Fruit fly (Drosophila melanogaster) whole organism, wandering third instar larva: Measurements from ENCODE around the gene Orc2.

ENCODE experiments used
- Abd-B ChIP-seq: fragments of >200 bp; optimal IDR thresholded peaks from 2 replicates; lab custom pipeline; 2017; ENCODE audit warnings: missing biosample characterization, missing genetic modification characterization
- CG32264 ChIP-seq: fragments of 200-800 bp; sonication (Bioruptor generic); optimal IDR thresholded peaks from 2 replicates; lab custom pipeline; 2016; ENCODE audit warnings: missing biosample characterization, missing genetic modification characterization
- Dfd ChIP-seq: fragments of >200 bp; optimal IDR thresholded peaks from 2 replicates; lab custom pipeline; 2017; ENCODE audit warnings: missing biosample characterization, missing genetic modification characterization
- Dif ChIP-seq: fragments of 200-275, 200-300 bp; sonication (Bioruptor generic); optimal IDR thresholded peaks from 2 replicates; lab custom pipeline; 2018; ENCODE audit warnings: missing biosample characterization, missing genetic modification characterization; ENCODE audit not compliant: partially characterized antibody
- Hnf4 ChIP-seq: fragments of 200-800 bp; sonication (Bioruptor generic); optimal IDR thresholded peaks from 2 replicates; lab custom pipeline; 2016; ENCODE audit warnings: missing biosample characterization, mild to moderate bottlenecking, missing genetic modification characterization
- OdsH ChIP-seq: fragments of 200-800 bp; sonication (Bioruptor generic); optimal IDR thresholded peaks from 2 replicates; lab custom pipeline; 2016; ENCODE audit warnings: missing biosample characterization, mild to moderate bottlenecking, missing genetic modification characterization
- dl ChIP-seq, 2 experiments: fragments of 175-275, 200-275 bp in 1 of 2; fragments of 200-275 bp in 1 of 2; sonication (Bioruptor generic); optimal IDR thresholded peaks; lab custom pipeline; 2018; ENCODE audit warnings: mild to moderate bottlenecking in 2 of 2, missing biosample characterization in 2 of 2, missing genetic modification characterization in 2 of 2, moderate library complexity in 2 of 2; ENCODE audit not compliant: partially characterized antibody in 2 of 2, insufficient read depth in 1 of 2
- foxo ChIP-seq, 2 experiments: fragments of 200-800 bp; sonication (Bioruptor generic); optimal IDR thresholded peaks; 2 replicates in 1 of 2; 3 replicates in 1 of 2; lab custom pipeline; 2016 to 2017; ENCODE audit warnings: missing biosample characterization in 2 of 2, missing genetic modification characterization in 2 of 2
- fru ChIP-seq: fragments of 200-800 bp; sonication (Bioruptor generic); optimal IDR thresholded peaks from 3 replicates; lab custom pipeline; 2016; ENCODE audit warnings: missing biosample characterization, mild to moderate bottlenecking, missing genetic modification characterization
- pan ChIP-seq: fragments of >200 bp; optimal IDR thresholded peaks from 2 replicates; lab custom pipeline; 2017
- usp ChIP-seq: fragments of >200 bp; optimal IDR thresholded peaks from 2 replicates; lab custom pipeline; 2017; ENCODE audit warnings: missing biosample characterization, missing genetic modification characterization
- woc ChIP-seq: sonication (Bioruptor generic); optimal IDR thresholded peaks from 2 replicates; lab custom pipeline; 2016; ENCODE audit warnings: missing biosample characterization, mild to moderate bottlenecking, missing genetic modification characterization

DNA sequence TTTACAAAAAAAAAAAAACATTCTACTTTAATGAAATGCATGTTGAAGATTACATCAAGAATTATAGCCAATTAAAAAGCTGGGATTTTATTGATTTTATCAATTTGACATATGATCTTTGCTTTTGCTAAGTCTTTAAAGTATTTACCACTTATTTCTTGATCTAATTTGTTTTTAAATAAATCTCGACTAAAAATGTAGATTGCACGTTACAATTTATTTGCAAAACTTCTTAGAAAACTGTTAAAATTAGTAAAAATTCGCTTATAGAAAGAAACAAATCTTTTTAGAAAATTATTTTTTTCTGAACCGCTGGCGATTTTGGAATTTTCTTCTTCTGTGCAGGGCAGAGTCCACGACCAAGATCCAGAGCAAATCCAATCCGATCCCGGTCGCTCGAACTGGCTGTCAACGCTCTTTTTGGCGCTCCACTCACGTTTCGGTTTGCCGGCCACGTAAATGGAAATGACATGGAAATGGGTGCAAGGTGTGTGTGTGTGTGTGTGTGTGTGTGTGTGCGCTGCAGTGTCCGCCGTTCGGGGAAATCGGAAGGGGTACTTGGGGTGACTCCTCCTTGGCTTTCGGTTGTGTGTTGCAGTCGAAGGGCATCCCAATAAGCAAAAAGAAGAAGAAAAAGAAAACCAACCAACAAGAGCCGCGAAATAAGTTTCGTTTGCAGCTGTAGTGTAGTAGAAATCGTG is 37.6 kb downstream of the Orc2 start:
- TF ChIP-seq usp (GFP tag; lab: Kevin White, UChicago) (no peak), Hnf4 (GFP tag; lab: Kevin White, UChicago) (peak; percentile 25), foxo (GFP tag; optimal IDR thresholded peaks at IDR 0.05; lab: Kevin White, UChicago) (peak in 1 of 2 experiments; percentile 46), CG32264 (no peak), OdsH (GFP tag; lab: Kevin White, UChicago) (peak; percentile 10), pan (lab: Kevin White, UChicago) (no peak), Dif (GFP tag; lab: Kevin White, UChicago) (no peak), fru (GFP tag; lab: Kevin White, UChicago) (peak; percentile 30), woc (GFP tag; lab: Kevin White, UChicago) (no peak), dl (GFP tag; optimal IDR thresholded peaks at IDR 0.05; lab: Kevin White, UChicago; ENCODE audit: insufficient read depth in 1 of 2, partially characterized antibody in 2 of 2) (no peak), Dfd (GFP tag; lab: Kevin White, UChicago) (peak; percentile 77), Abd-B (GFP tag; lab: Kevin White, UChicago) (no peak)
